Worm (Caenorhabditis elegans): ENCODE measurements around the gene pax-2.

DNA sequence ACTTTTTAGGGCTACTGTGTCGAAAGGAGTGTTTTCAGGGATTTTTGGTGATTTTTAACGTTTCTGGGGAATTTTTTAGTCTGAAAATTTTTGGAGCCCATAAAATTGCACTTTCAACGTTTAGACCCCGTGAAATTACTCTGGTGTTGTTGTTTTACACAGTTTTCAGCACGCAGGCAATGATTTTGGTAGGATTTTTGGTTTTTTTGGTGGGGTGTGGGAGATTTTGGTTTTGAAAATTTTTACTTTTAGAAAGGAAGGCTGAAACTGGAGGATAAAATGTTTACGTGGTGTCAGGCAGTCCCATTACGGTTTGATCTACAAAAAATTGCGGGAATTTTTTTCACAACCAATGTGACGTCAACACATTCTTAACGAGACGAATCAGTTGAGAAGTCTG, 14.1 kb upstream of the pax-2 start:
- TF ChIP-seq ceh-28 (tag; optimal IDR thresholded peaks at IDR 0.05) (no peak), dpl-1 (GFP tag; optimal IDR thresholded peaks at IDR 0.05) (no peak), lin-15B (tag; optimal IDR thresholded peaks at IDR 0.05) (no peak), snpc-1.2 (GFP tag; IDR thresholded peaks at IDR 0.05) (no peak), nhr-111 (GFP tag; optimal IDR thresholded peaks at IDR 0.05) (no peak), jun-1 (tag; optimal IDR thresholded peaks at IDR 0.05) (no peak), mep-1 (tag; optimal IDR thresholded peaks at IDR 0.05) (no peak), aly-2 (tag; optimal IDR thresholded peaks at IDR 0.05) (no peak), fos-1 (tag; optimal IDR thresholded peaks at IDR 0.05) (no peak), nhr-237 (tag; optimal IDR thresholded peaks at IDR 0.05) (no peak), sdz-12 (GFP tag; optimal IDR thresholded peaks at IDR 0.05) (no peak), pqm-1 (tag; optimal IDR thresholded peaks at IDR 0.05) (no peak), mes-2 (tag; optimal IDR thresholded peaks at IDR 0.05; ENCODE audit: poor library complexity, severe bottlenecking) (no peak)

Data from whole organism, L4 larva.